Worm (Caenorhabditis elegans) whole organism, mixed stage, embryonic: ENCODE data around the gene polk-1.

ENCODE experiments used
- M03D4.4 ChIP-seq: sonication (generic microtip); optimal IDR thresholded peaks from 2 replicates; lab custom pipeline; 2017; ENCODE audit warnings: mild to moderate bottlenecking, missing genetic modification characterization, missing compliant biosample characterization
- bed-3 ChIP-seq: fragments of 200-800 bp; sonication (Bioruptor generic); optimal IDR thresholded peaks from 3 replicates; lab custom pipeline; 2018; ENCODE audit warnings: mild to moderate bottlenecking, missing genetic modification characterization, moderate library complexity, missing compliant biosample characterization
- blmp-1 ChIP-seq: fragments of 150-350 bp; optimal IDR thresholded peaks from 2 replicates; lab custom pipeline; 2014; ENCODE audit warnings: missing biosample characterization, missing genetic modification characterization
- ceh-39 ChIP-seq: fragments of 150-350 bp; optimal IDR thresholded peaks from 2 replicates; lab custom pipeline; 2014; ENCODE audit warnings: missing biosample characterization, missing genetic modification characterization
- ceh-43 ChIP-seq: fragments of 200-800 bp; sonication (Bioruptor generic); optimal IDR thresholded peaks from 2 replicates; lab custom pipeline; 2018; ENCODE audit warnings: mild to moderate bottlenecking, missing genetic modification characterization, moderate library complexity, missing compliant biosample characterization
- ceh-83 ChIP-seq: fragments of 200-800 bp; sonication (Bioruptor generic); optimal IDR thresholded peaks from 2 replicates; lab custom pipeline; 2018; ENCODE audit warnings: mild to moderate bottlenecking, missing genetic modification characterization, missing compliant biosample characterization
- ces-1 ChIP-seq: fragments of 150-350 bp; optimal IDR thresholded peaks from 2 replicates; lab custom pipeline; 2014; ENCODE audit warnings: missing biosample characterization, missing genetic modification reagents, missing genetic modification characterization
- cnd-1 ChIP-seq: fragments of 200-800 bp; sonication (Bioruptor generic); optimal IDR thresholded peaks from 2 replicates; lab custom pipeline; 2018; ENCODE audit warnings: mild to moderate bottlenecking, missing genetic modification characterization, missing compliant biosample characterization
- drap-1 ChIP-seq: fragments of 200-800 bp; sonication (Bioruptor generic); optimal IDR thresholded peaks from 3 replicates; lab custom pipeline; 2018; ENCODE audit warnings: mild to moderate bottlenecking, missing genetic modification characterization, missing compliant biosample characterization
- elt-1 ChIP-seq: sonication (generic microtip); optimal IDR thresholded peaks from 2 replicates; lab custom pipeline; 2017; ENCODE audit warnings: missing genetic modification characterization, mild to moderate bottlenecking, missing compliant biosample characterization, antibody characterized with exemption, moderate library complexity, borderline replicate concordance; ENCODE audit not compliant: insufficient read depth
- elt-3 ChIP-seq: fragments of 150-350 bp; optimal IDR thresholded peaks from 2 replicates; lab custom pipeline; 2014; ENCODE audit warnings: missing biosample characterization, missing genetic modification characterization
- flh-1 ChIP-seq: fragments of 200-800 bp; sonication (Bioruptor generic); optimal IDR thresholded peaks from 2 replicates; lab custom pipeline; 2018; ENCODE audit warnings: mild to moderate bottlenecking, missing genetic modification characterization, moderate library complexity, missing compliant biosample characterization
- ham-2 ChIP-seq: fragments of 200-800 bp; sonication (Bioruptor generic); optimal IDR thresholded peaks from 2 replicates; lab custom pipeline; 2018; ENCODE audit warnings: mild to moderate bottlenecking, missing genetic modification characterization, missing compliant biosample characterization
- hlh-1 ChIP-seq: fragments of 150-350 bp; optimal IDR thresholded peaks from 2 replicates; lab custom pipeline; 2014; ENCODE audit warnings: missing biosample characterization, missing genetic modification reagents, missing genetic modification characterization
- lin-13 ChIP-seq: fragments of 150-350 bp; optimal IDR thresholded peaks from 2 replicates; lab custom pipeline; 2014; ENCODE audit warnings: missing biosample characterization, missing genetic modification characterization
- lin-32 ChIP-seq: fragments of 200-800 bp; sonication (Bioruptor generic); optimal IDR thresholded peaks from 2 replicates; lab custom pipeline; 2018; ENCODE audit warnings: mild to moderate bottlenecking, missing genetic modification characterization, missing compliant biosample characterization
- lsy-2 ChIP-seq: fragments of 150-350 bp; optimal IDR thresholded peaks from 2 replicates; lab custom pipeline; 2014; ENCODE audit warnings: missing biosample characterization, missing genetic modification characterization
- mab-5 ChIP-seq: fragments of 150-350 bp; optimal IDR thresholded peaks from 2 replicates; lab custom pipeline; 2014; ENCODE audit warnings: missing biosample characterization, missing genetic modification characterization
- mep-1 ChIP-seq: fragments of 150-350 bp; optimal IDR thresholded peaks from 2 replicates; lab custom pipeline; 2017; ENCODE audit warnings: missing biosample characterization, missing genetic modification reagents, missing genetic modification characterization, inconsistent platforms
- mls-2 ChIP-seq: sonication (generic microtip); optimal IDR thresholded peaks from 2 replicates; lab custom pipeline; 2016; ENCODE audit warnings: mild to moderate bottlenecking, missing genetic modification characterization, moderate library complexity, missing compliant biosample characterization
- nhr-12 ChIP-seq: fragments of 150-350 bp; optimal IDR thresholded peaks from 2 replicates; lab custom pipeline; 2014; ENCODE audit warnings: missing biosample characterization, missing genetic modification characterization
- nhr-2 ChIP-seq: fragments of 150-350 bp; optimal IDR thresholded peaks from 2 replicates; lab custom pipeline; 2014; ENCODE audit warnings: missing biosample characterization, missing genetic modification characterization
- nhr-237 ChIP-seq: fragments of 150-350 bp; optimal IDR thresholded peaks from 2 replicates; lab custom pipeline; 2014; ENCODE audit warnings: missing biosample characterization, missing genetic modification characterization
- nhr-28 ChIP-seq: fragments of 150-350 bp; optimal IDR thresholded peaks from 2 replicates; lab custom pipeline; 2014; ENCODE audit warnings: missing biosample characterization, missing genetic modification characterization
- pha-4 ChIP-seq: fragments of 150-350 bp; optimal IDR thresholded peaks from 2 replicates; lab custom pipeline; 2018; ENCODE audit warnings: missing biosample characterization, missing genetic modification reagents, missing genetic modification characterization
- sem-2 ChIP-seq: fragments of 200-800 bp; sonication (Bioruptor generic); optimal IDR thresholded peaks from 2 replicates; lab custom pipeline; 2018; ENCODE audit warnings: mild to moderate bottlenecking, missing genetic modification characterization, missing compliant biosample characterization
- snpc-4 ChIP-seq: fragments of 150-350 bp; optimal IDR thresholded peaks from 2 replicates; lab custom pipeline; 2014; ENCODE audit warnings: missing biosample characterization, missing genetic modification characterization
- sptf-1 ChIP-seq: sonication (generic microtip); optimal IDR thresholded peaks from 2 replicates; lab custom pipeline; 2017; ENCODE audit warnings: mild to moderate bottlenecking, missing genetic modification characterization, moderate library complexity, missing compliant biosample characterization
- tbx-8 ChIP-seq: fragments of 200-800 bp; sonication (Bioruptor generic); optimal IDR thresholded peaks from 2 replicates; lab custom pipeline; 2018; ENCODE audit warnings: mild to moderate bottlenecking, missing genetic modification characterization, moderate library complexity, missing compliant biosample characterization
- unc-120 ChIP-seq: sonication (generic microtip); optimal IDR thresholded peaks from 2 replicates; lab custom pipeline; 2017; ENCODE audit warnings: missing genetic modification characterization, missing compliant biosample characterization; ENCODE audit not compliant: poor library complexity, severe bottlenecking
- unc-39 ChIP-seq: fragments of 150-350 bp; optimal IDR thresholded peaks from 2 replicates; lab custom pipeline; 2014; ENCODE audit warnings: missing biosample characterization, missing genetic modification characterization
- unc-62 ChIP-seq: fragments of 150-350 bp; optimal IDR thresholded peaks from 2 replicates; lab custom pipeline; 2014; ENCODE audit warnings: missing biosample characterization, missing genetic modification reagents, missing genetic modification characterization
- zip-8 ChIP-seq: fragments of 150-350 bp; optimal IDR thresholded peaks from 2 replicates; lab custom pipeline; 2014; ENCODE audit warnings: missing biosample characterization, missing genetic modification characterization
- ztf-11 ChIP-seq: fragments of 150-350 bp; optimal IDR thresholded peaks from 2 replicates; lab custom pipeline; 2014; ENCODE audit warnings: missing biosample characterization, missing genetic modification characterization

polk-1 gene

ce11 chrIII:8628405-8628982, at the start of gene polk-1, which contains the start of gene gpr-1:
Gene polk-1, minus strand, starts transcription at chrIII:8628590.
Gene gpr-1, plus strand, starts transcription at chrIII:8628932.
- TF ChIP-seq nhr-2 (no peak), sem-2 (no peak), ceh-83 (GFP tag; lab: Kevin White, UChicago) (no peak), mep-1 (tag; lab: Kevin White, UChicago) (peak; percentile 23), drap-1 (GFP tag; lab: Kevin White, UChicago) (no peak), ces-1 (peak; percentile 16), lin-32 (GFP tag; lab: Kevin White, UChicago) (no peak), flh-1 (GFP tag; lab: Kevin White, UChicago) (no peak), nhr-12 (tag; lab: Kevin White, UChicago) (no peak), pha-4 (tag; lab: Kevin White, UChicago) (no peak), snpc-4 (no peak), unc-62 (GFP tag; lab: Kevin White, UChicago) (no peak), zip-8 (no peak), lsy-2 (tag; lab: Kevin White, UChicago) (peak; percentile 34), lin-13 (no peak), M03D4.4 (tag; lab: Kevin White, UChicago) (no peak), elt-3 (tag; lab: Kevin White, UChicago) (no peak), cnd-1 (no peak), tbx-8 (GFP tag; lab: Kevin White, UChicago) (no peak), ceh-39 (no peak), unc-39 (no peak), mls-2 (tag; lab: Kevin White, UChicago) (no peak)

DNA sequence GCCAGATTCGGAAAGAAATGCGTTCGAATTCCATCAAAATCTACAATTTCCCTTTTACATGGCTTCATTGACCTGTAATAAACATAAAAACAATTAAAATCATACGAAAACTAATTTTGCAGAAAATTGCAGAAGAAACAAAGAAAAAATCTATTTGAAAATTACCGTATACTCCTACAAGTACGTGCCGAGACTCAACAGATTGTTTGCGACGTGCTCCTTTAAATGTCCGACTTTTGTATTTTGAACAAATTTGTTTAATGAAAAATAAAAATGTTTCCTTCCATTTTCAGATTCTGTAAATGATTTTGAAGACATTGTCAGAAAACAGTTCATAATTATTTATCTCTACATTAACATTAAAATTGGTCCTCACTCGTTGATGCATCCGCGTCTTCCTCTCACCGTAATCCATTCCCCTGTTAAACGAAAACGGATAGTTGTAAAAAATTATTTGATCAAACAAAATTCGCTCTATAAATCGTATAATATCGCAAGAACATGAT, 46.6 kb upstream of the polk-1 start, which contains the start of gene pgl-2:
pgl-2 (minus strand) TSS at position 456 of the 506 bp plus-strand sequence.
- TF ChIP-seq ceh-39: no peak
- TF ChIP-seq snpc-4: no peak
- no peak for TF ChIP-seq flh-1 (GFP tag; lab: Kevin White, UChicago)
- TF ChIP-seq lin-13: no peak
- no peak for TF ChIP-seq elt-1 (tag; lab: Kevin White, UChicago)
- no peak for TF ChIP-seq unc-120
- TF ChIP-seq mls-2 (tag; lab: Kevin White, UChicago): no peak
- TF ChIP-seq ztf-11 (tag; lab: Kevin White, UChicago): no peak
- TF ChIP-seq nhr-2: no peak
- no peak for TF ChIP-seq lin-32 (GFP tag; lab: Kevin White, UChicago)
- no peak for TF ChIP-seq tbx-8 (GFP tag; lab: Kevin White, UChicago)
- TF ChIP-seq, all 35 proteins: peak for 0

ce11 chrIII:8668717-8669116, 40.3 kb upstream of the polk-1 start:
- TF ChIP-seq ceh-43 (GFP tag; lab: Kevin White, UChicago) (no peak), hlh-1 (peak; percentile 4), bed-3 (GFP tag; lab: Kevin White, UChicago) (no peak), unc-62 (GFP tag; lab: Kevin White, UChicago) (peak; percentile 63), mep-1 (tag; lab: Kevin White, UChicago) (no peak), mls-2 (tag; lab: Kevin White, UChicago) (no peak), blmp-1 (tag; lab: Kevin White, UChicago) (no peak), lin-13 (no peak), ces-1 (no peak)

- TF ChIP-seq unc-39 (no peak), sem-2 (no peak), unc-62 (GFP tag; lab: Kevin White, UChicago) (no peak), nhr-28 (tag; lab: Kevin White, UChicago) (no peak), tbx-8 (GFP tag; lab: Kevin White, UChicago) (no peak), sptf-1 (tag; lab: Kevin White, UChicago) (no peak), ham-2 (GFP tag; lab: Kevin White, UChicago) (no peak), blmp-1 (tag; lab: Kevin White, UChicago) (no peak), zip-8 (no peak), ces-1 (no peak), lsy-2 (tag; lab: Kevin White, UChicago) (no peak), nhr-12 (tag; lab: Kevin White, UChicago) (no peak), mab-5 (tag; lab: Kevin White, UChicago) (no peak), snpc-4 (no peak), nhr-237 (no peak), flh-1 (GFP tag; lab: Kevin White, UChicago) (no peak), mep-1 (tag; lab: Kevin White, UChicago) (no peak)
These were observed 39.0 kb upstream of the polk-1 start, which contains the start of gene dpy-19 for ce11 chrIII:8667382-8667781. Gene dpy-19, minus strand, starts transcription at chrIII:8667482.
